Worm (Caenorhabditis elegans) whole organism, early embryonic: ENCODE results near the gene Y46G5A.34.

Experiments
- B0310.2 ChIP-seq: sonication (generic microtip); optimal IDR thresholded peaks from 2 replicates; lab custom pipeline; 2016; ENCODE audit warnings: mild to moderate bottlenecking, missing genetic modification characterization, missing compliant biosample characterization
- ama-1 ChIP-seq: fragments of 150-350 bp; optimal IDR thresholded peaks from 2 replicates; lab custom pipeline; 2014
- flt-1 ChIP-seq: fragments of 200-800 bp; sonication (Bioruptor generic); IDR thresholded peaks from 2 replicates; pipeline ENCODE4 v1.3.6; 2022; ENCODE audit warnings: missing genetic modification characterization, missing compliant biosample characterization
- hmg-4 ChIP-seq: fragments of 200-800 bp; sonication (Bioruptor generic); optimal IDR thresholded peaks from 2 replicates; lab custom pipeline; 2018; ENCODE audit warnings: mild to moderate bottlenecking, missing genetic modification characterization, missing compliant biosample characterization
- hnd-1 ChIP-seq: sonication (generic microtip); optimal IDR thresholded peaks from 2 replicates; lab custom pipeline; 2016; ENCODE audit warnings: missing genetic modification characterization, missing compliant biosample characterization
- scrt-1 ChIP-seq: fragments of 200-800 bp; sonication (Bioruptor generic); IDR thresholded peaks from 2 replicates; pipeline ENCODE4 v1.3.6; 2022; ENCODE audit warnings: missing genetic modification characterization, missing compliant biosample characterization
- tbx-37 ChIP-seq: fragments of 200-800 bp; sonication (Bioruptor generic); conservative IDR thresholded peaks from 2 replicates; pipeline ENCODE4 v1.3.6; 2022; ENCODE audit warnings: missing genetic modification reagents, missing genetic modification characterization, missing compliant biosample characterization

DNA sequence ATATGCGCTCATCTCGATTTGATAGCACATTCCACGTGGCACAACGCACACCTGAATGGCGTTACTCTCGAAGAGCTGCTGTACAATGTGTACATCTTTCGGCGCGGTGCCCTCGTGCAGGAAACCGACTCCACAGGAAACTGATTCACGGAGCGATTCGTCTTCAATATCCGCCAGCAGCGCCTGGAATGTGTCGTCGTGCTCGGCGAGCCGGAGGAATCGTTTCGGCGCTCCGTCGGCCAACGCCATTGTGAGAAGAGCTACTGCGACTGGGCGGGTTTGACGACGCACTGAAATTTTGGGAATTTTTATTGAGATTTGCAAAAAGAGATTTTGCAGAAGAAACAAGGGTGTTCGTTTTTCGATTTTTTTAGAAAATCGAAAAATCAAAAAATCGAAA is 46.5 kb upstream of the Y46G5A.34 start:
- TF ChIP-seq flt-1 (GFP tag; lab: Robert Waterston, UW), result no peak
- no peak for TF ChIP-seq ama-1 (lab: Kevin White, UChicago)
- TF ChIP-seq hmg-4 (GFP tag; lab: Kevin White, UChicago), result no peak
- no peak for TF ChIP-seq scrt-1 (GFP tag; lab: Robert Waterston, UW)
- no peak for TF ChIP-seq B0310.2 (tag; lab: Kevin White, UChicago)
- TF ChIP-seq tbx-37 (GFP tag; lab: Robert Waterston, UW), result no peak
- no peak for TF ChIP-seq hnd-1 (tag; lab: Kevin White, UChicago)
